Worm (Caenorhabditis elegans) whole organism, early embryonic: ENCODE measurements around the gene srxa-13.

Experiments used
- aly-1 ChIP-seq: sonication (generic microtip); optimal IDR thresholded peaks from 2 replicates; lab custom pipeline; 2016; ENCODE audit warnings: missing genetic modification characterization, missing compliant biosample characterization
- ama-1 ChIP-seq: fragments of 150-350 bp; optimal IDR thresholded peaks from 2 replicates; lab custom pipeline; 2014
- ceh-13 ChIP-seq: fragments of 200-800 bp; sonication (Bioruptor generic); optimal IDR thresholded peaks from 2 replicates; lab custom pipeline; 2018; ENCODE audit warnings: mild to moderate bottlenecking, missing genetic modification characterization, missing compliant biosample characterization
- ceh-36 ChIP-seq: sonication (generic microtip); optimal IDR thresholded peaks from 2 replicates; lab custom pipeline; 2016; ENCODE audit warnings: missing genetic modification characterization, inconsistent platforms, missing compliant biosample characterization
- flt-1 ChIP-seq: fragments of 200-800 bp; sonication (Bioruptor generic); IDR thresholded peaks from 2 replicates; pipeline ENCODE4 v1.3.6; 2022; ENCODE audit warnings: missing genetic modification characterization, missing compliant biosample characterization
- hmg-4 ChIP-seq: fragments of 200-800 bp; sonication (Bioruptor generic); optimal IDR thresholded peaks from 2 replicates; lab custom pipeline; 2018; ENCODE audit warnings: mild to moderate bottlenecking, missing genetic modification characterization, missing compliant biosample characterization
- sea-1 ChIP-seq: fragments of 200-800 bp; sonication (Bioruptor generic); conservative IDR thresholded peaks from 2 replicates; pipeline ENCODE4 v1.3.6; 2022; ENCODE audit warnings: missing genetic modification characterization, missing compliant biosample characterization
- tbx-11 ChIP-seq: fragments of 200-800 bp; sonication (Bioruptor generic); IDR thresholded peaks from 2 replicates; pipeline ENCODE4 v1.3.6; 2022; ENCODE audit warnings: missing genetic modification characterization, missing compliant biosample characterization
- tbx-37 ChIP-seq: fragments of 200-800 bp; sonication (Bioruptor generic); conservative IDR thresholded peaks from 2 replicates; pipeline ENCODE4 v1.3.6; 2022; ENCODE audit warnings: missing genetic modification reagents, missing genetic modification characterization, missing compliant biosample characterization

DNA sequence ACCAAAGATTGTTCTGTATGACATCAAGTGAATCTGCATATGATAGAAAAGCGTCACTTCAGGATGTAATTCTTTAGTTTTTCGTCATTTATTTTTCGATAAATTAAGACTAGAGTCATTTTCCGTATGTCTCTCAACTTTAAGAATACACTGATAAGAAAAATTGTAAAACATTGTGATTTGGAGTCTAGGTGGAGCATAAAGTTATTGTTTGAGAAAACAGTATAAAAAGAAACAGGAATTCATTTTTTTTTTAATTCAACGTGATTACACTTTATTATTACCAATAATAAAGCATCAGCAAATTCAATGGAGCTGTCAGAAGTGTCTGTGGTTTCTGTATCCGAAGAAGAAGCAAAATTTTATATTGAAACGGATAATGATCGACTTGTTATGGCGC lies 19.4 kb downstream of the srxa-13 start, which contains the start of gene R10D12.6:
- TF ChIP-seq sea-1 (GFP tag; lab: Robert Waterston, UW): no peak
- TF ChIP-seq tbx-11 (GFP tag; lab: Robert Waterston, UW): no peak
- no peak for TF ChIP-seq ceh-13
- TF ChIP-seq tbx-37 (GFP tag; lab: Robert Waterston, UW): no peak
- no peak for TF ChIP-seq ceh-36 (tag; lab: Kevin White, UChicago)
- no peak for TF ChIP-seq ama-1 (lab: Kevin White, UChicago)
- no peak for TF ChIP-seq hmg-4 (GFP tag; lab: Kevin White, UChicago)
- TF ChIP-seq flt-1 (GFP tag; lab: Robert Waterston, UW): no peak
- no peak for TF ChIP-seq aly-1 (tag; lab: Kevin White, UChicago)
